Fruit fly (Drosophila melanogaster): ENCODE results near the gene RpS5a.

The RpS5a gene

dm6 chrX:17178484-17178921 is 30.4 kb upstream of the RpS5a start (continued):
- TF ChIP-seq CG1233 (GFP tag; optimal IDR thresholded peaks at IDR 0.05): peak; percentile 96
- peak; percentile 35 for TF ChIP-seq pfk (GFP tag; optimal IDR thresholded peaks at IDR 0.05)
- TF ChIP-seq Opbp (GFP tag; IDR thresholded peaks at IDR 0.05; ENCODE audit: partially characterized antibody): no peak
- peak; percentile 99 for TF ChIP-seq Ptx1 (GFP tag; IDR thresholded peaks at IDR 0.05)
- no peak for TF ChIP-seq fu2 (GFP tag; optimal IDR thresholded peaks at IDR 0.05)
- TF ChIP-seq B-H1 (GFP tag; IDR thresholded peaks at IDR 0.05): peak; percentile 98
- peak; percentile 80 for TF ChIP-seq Oli (tag; optimal IDR thresholded peaks at IDR 0.05)
- TF ChIP-seq CG16779 (GFP tag; IDR thresholded peaks at IDR 0.05): peak; percentile 91
- peak; percentile 94 for TF ChIP-seq CG3281 (GFP tag; optimal IDR thresholded peaks at IDR 0.05)
- no peak for TF ChIP-seq Tbp (GFP tag; optimal IDR thresholded peaks at IDR 0.05)
- TF ChIP-seq h (optimal IDR thresholded peaks at IDR 0.05): no peak
- TF ChIP-seq CG4730 (GFP tag; IDR thresholded peaks at IDR 0.05): peak; percentile 99
- peak; percentile 91 for TF ChIP-seq Side (GFP tag; optimal IDR thresholded peaks at IDR 0.05)
- TF ChIP-seq YL-1 (GFP tag; optimal IDR thresholded peaks at IDR 0.05): no peak
- TF ChIP-seq Dp (GFP tag; optimal IDR thresholded peaks at IDR 0.05): no peak
- TF ChIP-seq CG10321 (GFP tag; IDR thresholded peaks at IDR 0.05): peak; percentile 66; the same call in 1 of the 2 replicates
- TF ChIP-seq fru (optimal IDR thresholded peaks at IDR 0.05): no peak
- no peak for TF ChIP-seq CHES-1-like (GFP tag; optimal IDR thresholded peaks at IDR 0.05)
- TF ChIP-seq mld (GFP tag; IDR thresholded peaks at IDR 0.05; ENCODE audit: partially characterized antibody): no peak
- TF ChIP-seq cg (GFP tag; optimal IDR thresholded peaks at IDR 0.05): peak; percentile 59
- no peak for TF ChIP-seq gem (tag; optimal IDR thresholded peaks at IDR 0.05)
- peak; percentile 97 for TF ChIP-seq cas (GFP tag; IDR thresholded peaks at IDR 0.05)
- TF ChIP-seq CG10267 (tag; optimal IDR thresholded peaks at IDR 0.05): peak; percentile 96
- no peak for TF ChIP-seq CG9609 (GFP tag; optimal IDR thresholded peaks at IDR 0.05)
- TF ChIP-seq Ada2b (GFP tag; IDR thresholded peaks at IDR 0.05): peak; percentile 99
- peak; percentile 82; the same call in 2 of the 3 replicates for TF ChIP-seq z (GFP tag; IDR thresholded peaks at IDR 0.05)
- TF ChIP-seq CG12659 (GFP tag; optimal IDR thresholded peaks at IDR 0.05): peak; percentile 39
- peak; percentile 96 for TF ChIP-seq CG1024 (GFP tag; IDR thresholded peaks at IDR 0.05)
- TF ChIP-seq CG12219 (GFP tag; optimal IDR thresholded peaks at IDR 0.05): peak; percentile 91
- TF ChIP-seq TFAM (GFP tag; optimal IDR thresholded peaks at IDR 0.05): peak; percentile 87
- no peak for TF ChIP-seq CG5953 (GFP tag; IDR thresholded peaks at IDR 0.05)
- TF ChIP-seq D19B (GFP tag; optimal IDR thresholded peaks at IDR 0.05): peak; percentile 83
- peak; percentile 97 for TF ChIP-seq Max (GFP tag; optimal IDR thresholded peaks at IDR 0.05)
- TF ChIP-seq HHEX (GFP tag; optimal IDR thresholded peaks at IDR 0.05): peak; percentile 96
- TF ChIP-seq CG14710 (tag; optimal IDR thresholded peaks at IDR 0.05): peak; percentile 98
- TF ChIP-seq CG17361 (GFP tag; IDR thresholded peaks at IDR 0.05): peak; percentile 96
- peak; percentile 71 for TF ChIP-seq CG12744 (GFP tag; optimal IDR thresholded peaks at IDR 0.05)
- no peak for TF ChIP-seq CG6791 (GFP tag; IDR thresholded peaks at IDR 0.05; ENCODE audit: partially characterized antibody)
- TF ChIP-seq CoRest (tag; optimal IDR thresholded peaks at IDR 0.05): no peak
- peak; percentile 97 for TF ChIP-seq CG15601 (tag; optimal IDR thresholded peaks at IDR 0.05)
- peak; percentile 96 for TF ChIP-seq Dad (GFP tag; optimal IDR thresholded peaks at IDR 0.05)
- TF ChIP-seq CG7556 (GFP tag; optimal IDR thresholded peaks at IDR 0.05): no peak
- TF ChIP-seq CG1529 (GFP tag; optimal IDR thresholded peaks at IDR 0.05): no peak
- no peak for TF ChIP-seq ab (GFP tag; optimal IDR thresholded peaks at IDR 0.05)
- 0 out of 4 replicates have a peak, but pooled peaks have one; percentile 16 for TF ChIP-seq chinmo (GFP tag; IDR thresholded peaks at IDR 0.05; ENCODE audit: partially characterized antibody)
- peak; percentile 96 for TF ChIP-seq CG10147 (GFP tag; optimal IDR thresholded peaks at IDR 0.05)
- no peak for TF ChIP-seq Scr (GFP tag; IDR thresholded peaks at IDR 0.05; ENCODE audit: partially characterized antibody)
- TF ChIP-seq sqz (GFP tag; optimal IDR thresholded peaks at IDR 0.05): peak; percentile 97
- peak; percentile 99 for TF ChIP-seq CG10979 (tag; optimal IDR thresholded peaks at IDR 0.05)
- TF ChIP-seq CG3726 (GFP tag; IDR thresholded peaks at IDR 0.05): peak; percentile 98
- peak; percentile 99 for TF ChIP-seq CG34422 (GFP tag; IDR thresholded peaks at IDR 0.05)

All from whole organism, embryonic.